Worm (Caenorhabditis elegans): ENCODE data around the gene hif-1.

DNA sequence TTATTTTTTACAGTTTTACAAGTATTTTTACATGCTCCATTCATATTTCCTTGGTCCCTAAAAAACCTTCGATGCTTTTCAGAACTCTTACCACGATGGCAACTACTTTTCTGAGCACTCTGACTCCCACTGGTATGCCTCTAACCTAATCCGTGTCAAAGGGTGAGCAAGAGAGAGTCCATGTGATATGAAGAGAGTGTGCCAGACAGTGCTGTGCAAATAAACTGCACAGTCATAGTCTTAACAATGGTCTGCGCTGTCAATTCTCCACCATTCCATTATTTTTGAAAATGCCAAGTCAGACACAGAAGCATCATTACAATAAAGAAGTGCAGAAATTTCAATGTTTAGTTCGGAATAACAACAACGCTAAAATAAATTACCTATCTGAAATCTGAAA is 34.9 kb upstream of the hif-1 start:
- TF ChIP-seq pqm-1 (tag; optimal IDR thresholded peaks at IDR 0.05), result no peak
- TF ChIP-seq fos-1 (tag; optimal IDR thresholded peaks at IDR 0.05), result no peak
- no peak for TF ChIP-seq nhr-76 (tag; optimal IDR thresholded peaks at IDR 0.05)
- TF ChIP-seq nhr-12 (tag; optimal IDR thresholded peaks at IDR 0.05), result no peak
- no peak for TF ChIP-seq pha-4 (tag; optimal IDR thresholded peaks at IDR 0.05)
- no peak for TF ChIP-seq ama-1 (optimal IDR thresholded peaks at IDR 0.05)
- no peak for TF ChIP-seq skn-1 (tag; optimal IDR thresholded peaks at IDR 0.05)
- TF ChIP-seq nhr-77 (tag; optimal IDR thresholded peaks at IDR 0.05), result no peak
- TF ChIP-seq sea-2 (GFP tag; optimal IDR thresholded peaks at IDR 0.05), result no peak
- TF ChIP-seq unc-62 (GFP tag; optimal IDR thresholded peaks at IDR 0.05), result no peak
- no peak for TF ChIP-seq nfya-1 (tag; optimal IDR thresholded peaks at IDR 0.05; ENCODE audit: insufficient read depth)
- no peak for TF ChIP-seq nhr-11 (tag; optimal IDR thresholded peaks at IDR 0.05)
- TF ChIP-seq mdl-1 (tag; optimal IDR thresholded peaks at IDR 0.05), result no peak
- no peak for TF ChIP-seq zag-1 (tag; optimal IDR thresholded peaks at IDR 0.05)

All from whole organism, L3 larva.